Fruit fly (Drosophila melanogaster) whole organism, embryonic: Measurements from ENCODE around the gene CG4629.
A peak's percentile ranks its signal among the peaks of the same experiment; 100 is the strongest.

Experiments
- Awh ChIP-seq: fragments of 200-800 bp; sonication (Bioruptor generic); IDR thresholded peaks from 2 replicates; pipeline ENCODE4, ENCODE4 v1.3.6; 2022; ENCODE audit warnings: missing biosample characterization, missing genetic modification characterization
- BEAF-32 ChIP-seq: fragments of 200-800 bp; sonication (Bioruptor generic); optimal IDR thresholded peaks from 3 replicates; lab custom pipeline; 2017; ENCODE audit warnings: missing biosample characterization, missing genetic modification characterization, mild to moderate bottlenecking, moderate library complexity, missing genetic modification reagents
- Bteb2 ChIP-seq: fragments of 200-800 bp; sonication (Bioruptor generic); optimal IDR thresholded peaks from 2 replicates; lab custom pipeline; 2016; ENCODE audit warnings: missing biosample characterization, missing genetic modification characterization
- CG10147 ChIP-seq: fragments of 200-800 bp; sonication (Bioruptor generic); optimal IDR thresholded peaks from 2 replicates; lab custom pipeline; 2019; ENCODE audit warnings: missing biosample characterization, mild to moderate bottlenecking, missing genetic modification characterization, moderate library complexity
- CG10267 ChIP-seq: fragments of 200-800 bp; sonication (Bioruptor generic); optimal IDR thresholded peaks from 2 replicates; lab custom pipeline; 2018; ENCODE audit warnings: missing biosample characterization, mild to moderate bottlenecking, missing genetic modification characterization, moderate library complexity
- CG11696 ChIP-seq: fragments of 200-800 bp; sonication (Bioruptor generic); IDR thresholded peaks from 2 replicates; pipeline ENCODE4 v1.3.6; 2022; ENCODE audit warnings: missing biosample characterization, missing genetic modification characterization
- CG11723 ChIP-seq: fragments of 200-800 bp; sonication (Bioruptor generic); optimal IDR thresholded peaks from 2 replicates; lab custom pipeline; 2017; ENCODE audit warnings: missing biosample characterization, mild to moderate bottlenecking, missing genetic modification characterization
- CG12104 ChIP-seq: fragments of 200-800 bp; sonication (Bioruptor generic); optimal IDR thresholded peaks from 3 replicates; lab custom pipeline; 2016; ENCODE audit warnings: missing biosample characterization, missing genetic modification characterization
- CG12155 ChIP-seq: fragments of 200-800 bp; sonication (Bioruptor generic); optimal IDR thresholded peaks from 3 replicates; lab custom pipeline; 2016; ENCODE audit warnings: missing biosample characterization, missing genetic modification characterization
- CG13123 ChIP-seq: fragments of 200-800 bp; sonication (Bioruptor generic); optimal IDR thresholded peaks from 2 replicates; lab custom pipeline; 2016; ENCODE audit warnings: missing biosample characterization, missing genetic modification characterization
- CG13624 ChIP-seq: fragments of 200-800 bp; sonication (Bioruptor generic); optimal IDR thresholded peaks from 2 replicates; lab custom pipeline; 2016; ENCODE audit warnings: missing biosample characterization, missing genetic modification characterization
- CG14667 ChIP-seq: fragments of 200-800 bp; sonication (Bioruptor generic); IDR thresholded peaks from 2 replicates; pipeline ENCODE4 v1.3.6; 2022; ENCODE audit warnings: missing biosample characterization, missing genetic modification characterization
- CG14710 ChIP-seq: fragments of 200-800 bp; sonication (Bioruptor generic); optimal IDR thresholded peaks from 3 replicates; lab custom pipeline; 2019; ENCODE audit warnings: missing biosample characterization, mild to moderate bottlenecking, missing genetic modification characterization, moderate library complexity
- CG15073 ChIP-seq: fragments of 200-800 bp; sonication (Bioruptor generic); optimal IDR thresholded peaks from 2 replicates; lab custom pipeline; 2016; ENCODE audit warnings: missing biosample characterization, missing genetic modification characterization
- CG17359 ChIP-seq: fragments of 200-800 bp; sonication (Bioruptor generic); optimal IDR thresholded peaks from 3 replicates; lab custom pipeline; 2018; ENCODE audit warnings: missing biosample characterization, mild to moderate bottlenecking, missing genetic modification characterization, moderate library complexity
- CG2712 ChIP-seq: fragments of 200-800 bp; optimal IDR thresholded peaks from 3 replicates; lab custom pipeline; 2019; ENCODE audit warnings: missing biosample characterization, mild to moderate bottlenecking, missing genetic modification characterization, moderate library complexity
- CG33213 ChIP-seq: fragments of 200-800 bp; sonication (Bioruptor generic); optimal IDR thresholded peaks from 3 replicates; lab custom pipeline; 2016; ENCODE audit warnings: missing biosample characterization, missing genetic modification characterization
- CG3847 ChIP-seq: fragments of 200-800 bp; sonication (Bioruptor generic); IDR thresholded peaks from 2 replicates; pipeline ENCODE4 v1.3.6; 2022; ENCODE audit warnings: missing biosample characterization, missing genetic modification characterization
- CG4424 ChIP-seq: fragments of 200-800 bp; sonication (Bioruptor generic); optimal IDR thresholded peaks from 3 replicates; lab custom pipeline; 2016; ENCODE audit warnings: missing biosample characterization, missing genetic modification characterization
- CG6689 ChIP-seq: fragments of 200-800 bp; sonication (Bioruptor generic); IDR thresholded peaks from 2 replicates; pipeline ENCODE4 v1.3.6; 2022; ENCODE audit warnings: missing biosample characterization, missing genetic modification characterization
- CG7745 ChIP-seq: fragments of 200-800 bp; sonication (Bioruptor generic); optimal IDR thresholded peaks from 2 replicates; lab custom pipeline; 2018; ENCODE audit warnings: missing biosample characterization, mild to moderate bottlenecking, missing genetic modification characterization, moderate library complexity
- CG8281 ChIP-seq: fragments of 200-800 bp; sonication (Bioruptor generic); optimal IDR thresholded peaks from 2 replicates; lab custom pipeline; 2018; ENCODE audit warnings: missing biosample characterization, mild to moderate bottlenecking, missing genetic modification characterization, moderate library complexity
- Dfd ChIP-seq, 2 experiments: fragments of >200 bp; optimal IDR thresholded peaks; 2 replicates each; lab custom pipeline; 2017; ENCODE audit warnings: missing biosample characterization in 2 of 2, missing genetic modification characterization in 2 of 2
- Dll ChIP-seq: fragments of 200-800 bp; sonication (Bioruptor generic); IDR thresholded peaks from 4 replicates; pipeline ENCODE4 v1.3.6; 2022; ENCODE audit warnings: missing biosample characterization, missing genetic modification characterization; ENCODE audit not compliant: partially characterized antibody
- HLHmδ ChIP-seq: fragments of 200-800 bp; sonication (Bioruptor generic); optimal IDR thresholded peaks from 2 replicates; lab custom pipeline; 2018; ENCODE audit warnings: missing biosample characterization, mild to moderate bottlenecking, missing genetic modification characterization, moderate library complexity
- Hmx ChIP-seq: fragments of 200-800 bp; sonication (Bioruptor generic); optimal IDR thresholded peaks from 2 replicates; lab custom pipeline; 2016; ENCODE audit warnings: missing biosample characterization, missing genetic modification characterization
- Lhr ChIP-seq: fragments of 200-800 bp; sonication (Bioruptor generic); optimal IDR thresholded peaks from 3 replicates; lab custom pipeline; 2017; ENCODE audit warnings: mild to moderate bottlenecking, missing biosample characterization, missing genetic modification reagents, missing genetic modification characterization
- MESR4 ChIP-seq: fragments of 200-800 bp; sonication (Bioruptor generic); optimal IDR thresholded peaks from 2 replicates; lab custom pipeline; 2018; ENCODE audit warnings: missing biosample characterization, mild to moderate bottlenecking, missing genetic modification characterization, moderate library complexity
- Max ChIP-seq: fragments of 200-800 bp; sonication (Bioruptor generic); optimal IDR thresholded peaks from 2 replicates; lab custom pipeline; 2016; ENCODE audit warnings: missing biosample characterization, mild to moderate bottlenecking, missing genetic modification characterization
- Rx ChIP-seq: fragments of 200-800 bp; sonication (Bioruptor generic); IDR thresholded peaks from 2 replicates; pipeline ENCODE4 v1.3.6; 2022; ENCODE audit warnings: missing biosample characterization, missing genetic modification characterization
- Ssrp ChIP-seq: fragments of 200-800 bp; sonication (Bioruptor generic); optimal IDR thresholded peaks from 2 replicates; lab custom pipeline; 2018; ENCODE audit warnings: missing biosample characterization, mild to moderate bottlenecking, missing genetic modification characterization, moderate library complexity
- Tbp ChIP-seq: fragments of >200 bp; optimal IDR thresholded peaks from 2 replicates; lab custom pipeline; 2018; ENCODE audit warnings: missing biosample characterization, missing genetic modification characterization
- ase ChIP-seq: fragments of 200-800 bp; sonication (Bioruptor generic); IDR thresholded peaks from 3 replicates; pipeline ENCODE4 v1.3.6; 2022; ENCODE audit warnings: missing biosample characterization, missing genetic modification characterization
- ash1 ChIP-seq: fragments of 200-800 bp; sonication (Bioruptor generic); optimal IDR thresholded peaks from 2 replicates; lab custom pipeline; 2018; ENCODE audit warnings: missing biosample characterization, mild to moderate bottlenecking, missing genetic modification characterization
- btn ChIP-seq: fragments of 200-800 bp; sonication (Bioruptor generic); optimal IDR thresholded peaks from 2 replicates; lab custom pipeline; 2016; ENCODE audit warnings: missing biosample characterization, missing genetic modification characterization
- dmrt99B ChIP-seq: fragments of 200-800 bp; sonication (Bioruptor generic); optimal IDR thresholded peaks from 2 replicates; lab custom pipeline; 2018; ENCODE audit warnings: missing biosample characterization, mild to moderate bottlenecking, missing genetic modification characterization, moderate library complexity
- esg ChIP-seq: fragments of 200-800 bp; sonication (Bioruptor generic); conservative IDR thresholded peaks from 2 replicates; pipeline ENCODE4 v1.3.6; 2022; ENCODE audit warnings: missing biosample characterization, missing genetic modification characterization
- ftz-f1 ChIP-seq: fragments of 200-800 bp; sonication (Bioruptor generic); optimal IDR thresholded peaks from 2 replicates; lab custom pipeline; 2016; ENCODE audit warnings: missing biosample characterization, missing genetic modification characterization
- hkb ChIP-seq, 2 experiments: fragments of 200-800 bp in 1 of 2; fragments of >200 bp in 1 of 2; sonication (Bioruptor generic) in 1 of 2; IDR thresholded peaks in 1 of 2; optimal IDR thresholded peaks in 1 of 2; 2 replicates each; pipeline versions ENCODE4 v1.3.6 to Lab custom; 2017 to 2022; ENCODE audit warnings: missing biosample characterization in 1 of 2, missing genetic modification characterization in 1 of 2
- inv ChIP-seq: fragments of 200-800 bp; sonication (Bioruptor generic); IDR thresholded peaks from 2 replicates; pipeline ENCODE4 v1.3.6; 2022; ENCODE audit warnings: missing biosample characterization, missing genetic modification characterization; ENCODE audit not compliant: partially characterized antibody
- kah ChIP-seq: fragments of 200-800 bp; sonication (Bioruptor generic); optimal IDR thresholded peaks from 2 replicates; lab custom pipeline; 2018; ENCODE audit warnings: missing biosample characterization, mild to moderate bottlenecking, missing genetic modification characterization
- maf-S ChIP-seq: fragments of 200-800 bp; sonication (Bioruptor generic); optimal IDR thresholded peaks from 2 replicates; lab custom pipeline; 2016; ENCODE audit warnings: missing biosample characterization, missing genetic modification characterization
- nerfin-2 ChIP-seq: fragments of 200-800 bp; sonication (Bioruptor generic); IDR thresholded peaks from 2 replicates; pipeline ENCODE4 v1.3.6; 2022; ENCODE audit warnings: missing biosample characterization, missing genetic modification characterization; ENCODE audit not compliant: partially characterized antibody
- pho ChIP-seq: fragments of 200-800 bp; sonication (Bioruptor generic); optimal IDR thresholded peaks from 2 replicates; lab custom pipeline; 2016; ENCODE audit warnings: missing biosample characterization, missing genetic modification characterization
- pita ChIP-seq: fragments of 200-800 bp; sonication (Bioruptor generic); optimal IDR thresholded peaks from 2 replicates; lab custom pipeline; 2017; ENCODE audit warnings: missing biosample characterization, mild to moderate bottlenecking, missing genetic modification characterization
- repo ChIP-seq: fragments of 200-800 bp; sonication (Bioruptor generic); optimal IDR thresholded peaks from 2 replicates; lab custom pipeline; 2016; ENCODE audit warnings: missing biosample characterization, missing genetic modification characterization
- trem ChIP-seq: fragments of 200-800 bp; optimal IDR thresholded peaks from 3 replicates; lab custom pipeline; 2019; ENCODE audit warnings: missing biosample characterization, mild to moderate bottlenecking, missing genetic modification characterization, moderate library complexity
- zfh2 ChIP-seq: fragments of 200-800 bp; sonication (Bioruptor generic); optimal IDR thresholded peaks from 2 replicates; lab custom pipeline; 2016; ENCODE audit warnings: missing biosample characterization, missing genetic modification characterization

The CG4629 gene

dm6 chr2L:1128932-1129887 is 26.9 kb upstream of the CG4629 start, which contains the start of the genes Pino and TBC1D23 (continued):
- TF ChIP-seq Bteb2 (GFP tag; lab: Kevin White, UChicago) (no peak), CG10267 (tag; lab: Kevin White, UChicago) (peak; percentile 67), BEAF-32 (GFP tag; lab: Kevin White, UChicago) (peak; percentile 82), maf-S (GFP tag; lab: Kevin White, UChicago) (no peak), MESR4 (GFP tag; lab: Kevin White, UChicago) (peak; percentile 93), CG12155 (GFP tag; lab: Kevin White, UChicago) (peak; percentile 72), ase (GFP tag; lab: Robert Waterston, UW) (no peak), CG17359 (peak; percentile 51), nerfin-2 (GFP tag; lab: Robert Waterston, UW) (peak; percentile 45; the same call in 1 of the 2 replicates), CG11723 (GFP tag; lab: Kevin White, UChicago) (peak; percentile 46), HLHmδ (no peak), dmrt99B (peak; percentile 65), CG11696 (GFP tag; lab: Robert Waterston, UW) (no peak), zfh2 (peak; percentile 69), CG14667 (GFP tag; lab: Robert Waterston, UW) (peak; percentile 58), repo (GFP tag; lab: Kevin White, UChicago) (no peak), Tbp (no peak), CG13624 (GFP tag; lab: Kevin White, UChicago) (peak; percentile 51), esg (GFP tag; lab: Robert Waterston, UW) (peak; percentile 48; the same call in 1 of the 2 replicates), Ssrp (tag; lab: Kevin White, UChicago) (peak; percentile 76), CG14710 (tag; lab: Kevin White, UChicago) (peak; percentile 76), CG3847 (peak; percentile 65), ash1 (no peak), CG8281 (tag; lab: Kevin White, UChicago) (peak; percentile 38), CG6689 (GFP tag; lab: Robert Waterston, UW) (peak; percentile 68), pita (GFP tag; lab: Kevin White, UChicago) (no peak), Max (peak; percentile 29), Rx (GFP tag; lab: Robert Waterston, UW) (peak; percentile 44; the same call in 1 of the 2 replicates), Dll (GFP tag; lab: Robert Waterston, UW) (peak; percentile 84), inv (GFP tag; lab: Robert Waterston, UW) (peak; percentile 53), CG10147 (GFP tag; lab: Kevin White, UChicago) (peak; percentile 36), CG13123 (GFP tag; lab: Kevin White, UChicago) (peak; percentile 49), CG7745 (no peak), Lhr (GFP tag; lab: Kevin White, UChicago) (peak; percentile 4), CG4424 (GFP tag; lab: Kevin White, UChicago) (peak; percentile 64), kah (GFP tag; lab: Kevin White, UChicago) (no peak), CG15073 (GFP tag; lab: Kevin White, UChicago) (no peak), btn (GFP tag; lab: Kevin White, UChicago) (no peak), trem (tag; lab: Kevin White, UChicago) (peak; percentile 71), ftz-f1 (GFP tag; lab: Kevin White, UChicago) (no peak), Dfd (GFP tag; optimal IDR thresholded peaks at IDR 0.05; lab: Kevin White, UChicago) (no peak), hkb (optimal IDR thresholded peaks at IDR 0.05; lab: Kevin White, UChicago) (no peak), hkb (GFP tag; IDR thresholded peaks at IDR 0.05; lab: Robert Waterston, UW) (peak; percentile 59), Awh (GFP tag; lab: Robert Waterston, UW) (peak; percentile 55; the same call in 1 of the 2 replicates), pho (GFP tag; lab: Kevin White, UChicago) (peak; percentile 63), CG33213 (peak; percentile 14), CG2712 (tag; lab: Kevin White, UChicago) (peak; percentile 82), Hmx (GFP tag; lab: Kevin White, UChicago) (no peak), CG12104 (GFP tag; lab: Kevin White, UChicago) (peak; percentile 50)
